Fruit fly (Drosophila melanogaster): Measurements from ENCODE around the gene CG15578.

DNA sequence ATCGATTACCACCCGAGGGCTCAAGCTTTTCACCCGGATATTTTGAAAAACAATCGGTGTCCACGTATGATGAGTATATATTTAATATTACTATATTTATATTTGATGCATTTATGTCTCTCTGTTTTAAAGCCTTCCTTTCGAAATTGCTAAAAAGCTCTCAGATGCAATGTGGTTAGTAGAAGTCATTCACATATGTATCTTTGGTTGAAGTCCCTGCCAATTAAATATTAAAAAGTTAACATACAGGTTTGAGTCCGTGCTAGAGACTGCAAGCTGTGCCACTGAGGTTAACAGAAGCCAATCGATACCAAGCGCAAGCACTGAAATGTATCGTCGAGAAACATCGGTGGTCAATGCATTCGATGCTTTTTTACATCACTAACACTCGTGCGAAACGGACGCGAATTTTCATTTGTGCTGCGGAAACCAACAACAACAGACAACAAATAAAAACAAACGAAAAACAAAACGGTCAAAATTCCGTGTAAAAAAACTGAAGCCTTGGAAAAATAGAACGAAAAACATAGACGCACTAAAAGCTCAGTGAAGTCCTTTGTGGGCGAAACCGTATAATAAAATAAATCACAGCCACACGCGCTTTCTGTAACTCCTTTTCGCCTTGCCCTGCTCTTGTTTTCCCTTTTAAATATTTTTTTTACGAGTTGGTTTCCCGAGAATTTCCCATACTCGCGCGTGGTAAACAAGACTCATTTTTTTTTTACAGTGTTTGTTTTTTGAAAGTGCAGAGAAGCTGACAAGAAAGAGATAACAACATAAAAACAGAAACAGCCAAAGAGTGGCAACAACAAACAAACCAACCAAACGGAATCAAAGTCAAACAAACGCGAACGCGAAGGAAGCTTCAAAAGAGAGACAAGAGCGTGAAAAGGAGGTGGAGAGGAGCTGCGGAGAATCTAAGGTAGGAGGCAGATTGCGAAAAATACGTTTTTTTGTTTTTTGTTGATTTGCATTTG is 44.8 kb upstream of the CG15578 start, which contains the start of gene norpA:
- TF ChIP-seq CG11762 (GFP tag; optimal IDR thresholded peaks at IDR 0.05; ENCODE audit: insufficient read depth) (no peak), CG6808 (GFP tag; optimal IDR thresholded peaks at IDR 0.05) (peak; percentile 32), cyc (GFP tag; optimal IDR thresholded peaks at IDR 0.05) (peak; percentile 22), eg (GFP tag; IDR thresholded peaks at IDR 0.05) (peak; percentile 62; the same call in 1 of the 3 replicates), Met (GFP tag; optimal IDR thresholded peaks at IDR 0.05) (peak; percentile 71)
